Worm (Caenorhabditis elegans) whole organism, young adult: ENCODE measurements around the gene sptl-3.

Experiments
- D2030.7 ChIP-seq: fragments of 200-800 bp; sonication (Bioruptor generic); IDR thresholded peaks from 2 replicates; pipeline ENCODE4 v1.3.6; 2022; ENCODE audit warnings: missing genetic modification reagents, missing genetic modification characterization, missing compliant biosample characterization
- F49E8.2 ChIP-seq: sonication (generic microtip); optimal IDR thresholded peaks from 3 replicates; lab custom pipeline; 2017; ENCODE audit warnings: missing genetic modification characterization, mild to moderate bottlenecking, missing compliant biosample characterization, antibody characterized with exemption, moderate library complexity; ENCODE audit not compliant: insufficient read depth
- ama-1 ChIP-seq, 3 experiments: fragments of 150-350 bp in 1 of 3; sonication (generic microtip) in 2 of 3; optimal IDR thresholded peaks; 2 replicates each; lab custom pipeline; 2014 to 2018; ENCODE audit warnings: missing biosample characterization in 2 of 3, missing genetic modification characterization in 2 of 3, missing genetic modification reagents in 2 of 3
- hmg-20 ChIP-seq: fragments of 200-800 bp; sonication (Bioruptor generic); IDR thresholded peaks from 2 replicates; pipeline ENCODE4 v1.3.6; 2022; ENCODE audit warnings: missing genetic modification reagents, missing genetic modification characterization, missing compliant biosample characterization

ce11 chrV:13845136-13845535 lies 48.0 kb upstream of the sptl-3 start, which contains the start of gene srx-131:
- TF ChIP-seq F49E8.2 (tag; lab: Kevin White, UChicago) (no peak), D2030.7 (GFP tag; lab: Robert Waterston, UW) (no peak), ama-1 (optimal IDR thresholded peaks at IDR 0.05; lab: Kevin White, UChicago) (no peak), ama-1 (GFP tag; optimal IDR thresholded peaks at IDR 0.05; lab: Kevin White, UChicago) (no peak), hmg-20 (GFP tag; lab: Robert Waterston, UW) (no peak)
